Fruit fly (Drosophila melanogaster) whole organism, embryonic: ENCODE results near the gene CG15536.

ENCODE experiments used
- Atf3 ChIP-seq: fragments of 200-800 bp; sonication (Bioruptor generic); optimal IDR thresholded peaks from 3 replicates; lab custom pipeline; 2016; ENCODE audit warnings: missing biosample characterization, missing genetic modification characterization
- CG10979 ChIP-seq: fragments of 200-800 bp; sonication (Bioruptor generic); optimal IDR thresholded peaks from 2 replicates; lab custom pipeline; 2018; ENCODE audit warnings: missing biosample characterization, mild to moderate bottlenecking, missing genetic modification characterization, moderate library complexity
- CG15696 ChIP-seq: fragments of 200-800 bp; sonication (Bioruptor generic); optimal IDR thresholded peaks from 2 replicates; lab custom pipeline; 2019; ENCODE audit warnings: missing biosample characterization, mild to moderate bottlenecking, missing genetic modification characterization, moderate library complexity
- CG17829 ChIP-seq: fragments of 200-800 bp; optimal IDR thresholded peaks from 2 replicates; lab custom pipeline; 2019; ENCODE audit warnings: missing biosample characterization, mild to moderate bottlenecking, missing genetic modification characterization, moderate library complexity
- CG17912 ChIP-seq: fragments of 200-800 bp; sonication (Bioruptor generic); optimal IDR thresholded peaks from 2 replicates; lab custom pipeline; 2018; ENCODE audit warnings: missing biosample characterization, mild to moderate bottlenecking, missing genetic modification characterization
- CG18262 ChIP-seq: fragments of 200-800 bp; optimal IDR thresholded peaks from 3 replicates; lab custom pipeline; 2019; ENCODE audit warnings: missing biosample characterization, mild to moderate bottlenecking, missing genetic modification characterization, moderate library complexity
- CG18599 ChIP-seq: fragments of 200-800 bp; sonication (Bioruptor generic); optimal IDR thresholded peaks from 3 replicates; lab custom pipeline; 2017; ENCODE audit warnings: missing biosample characterization, missing genetic modification characterization, mild to moderate bottlenecking, moderate library complexity, missing genetic modification reagents
- CG18619 ChIP-seq: fragments of 200-800 bp; sonication (Bioruptor generic); optimal IDR thresholded peaks from 3 replicates; lab custom pipeline; 2017; ENCODE audit warnings: missing biosample characterization, mild to moderate bottlenecking, missing genetic modification characterization
- CG2712 ChIP-seq: fragments of 200-800 bp; optimal IDR thresholded peaks from 3 replicates; lab custom pipeline; 2019; ENCODE audit warnings: missing biosample characterization, mild to moderate bottlenecking, missing genetic modification characterization, moderate library complexity
- CG30431 ChIP-seq: fragments of 200-800 bp; sonication (Bioruptor generic); optimal IDR thresholded peaks from 2 replicates; lab custom pipeline; 2017; ENCODE audit warnings: missing biosample characterization, missing genetic modification characterization
- CG31441 ChIP-seq: fragments of 200-800 bp; sonication (Bioruptor generic); IDR thresholded peaks from 2 replicates; pipeline ENCODE4 v1.3.6; 2022; ENCODE audit warnings: missing biosample characterization, missing genetic modification characterization
- CG3407 ChIP-seq: fragments of 200-800 bp; sonication (Bioruptor generic); optimal IDR thresholded peaks from 2 replicates; lab custom pipeline; 2018; ENCODE audit warnings: missing biosample characterization, mild to moderate bottlenecking, missing genetic modification characterization
- CG6765 ChIP-seq: fragments of 200-800 bp; sonication (Bioruptor generic); optimal IDR thresholded peaks from 3 replicates; lab custom pipeline; 2017; ENCODE audit warnings: missing biosample characterization, mild to moderate bottlenecking, missing genetic modification characterization
- CG7357 ChIP-seq: fragments of 200-800 bp; sonication (Bioruptor generic); IDR thresholded peaks from 3 replicates; pipeline ENCODE4 v1.3.6; 2022; ENCODE audit warnings: missing biosample characterization, missing genetic modification characterization
- CG7839 ChIP-seq: fragments of 200-800 bp; sonication (Bioruptor generic); optimal IDR thresholded peaks from 3 replicates; lab custom pipeline; 2018; ENCODE audit warnings: missing biosample characterization, mild to moderate bottlenecking, missing genetic modification characterization, moderate library complexity
- CG8388 ChIP-seq: fragments of 200-800 bp; sonication (Bioruptor generic); optimal IDR thresholded peaks from 2 replicates; lab custom pipeline; 2019; ENCODE audit warnings: missing biosample characterization, mild to moderate bottlenecking, missing genetic modification characterization, moderate library complexity
- CG9876 ChIP-seq: fragments of 200-800 bp; sonication (Bioruptor generic); optimal IDR thresholded peaks from 2 replicates; lab custom pipeline; 2016; ENCODE audit warnings: missing biosample characterization, missing genetic modification characterization
- Ets65A ChIP-seq: fragments of 200-800 bp; sonication (Bioruptor generic); peaks from one replicate; lab custom pipeline; 2016; ENCODE audit warnings: missing biosample characterization, missing genetic modification characterization
- Hr3 ChIP-seq: fragments of 200-800 bp; sonication (Bioruptor generic); optimal IDR thresholded peaks from 3 replicates; lab custom pipeline; 2016; ENCODE audit warnings: missing biosample characterization, missing genetic modification characterization
- Lhr ChIP-seq: fragments of 200-800 bp; sonication (Bioruptor generic); optimal IDR thresholded peaks from 3 replicates; lab custom pipeline; 2017; ENCODE audit warnings: mild to moderate bottlenecking, missing biosample characterization, missing genetic modification reagents, missing genetic modification characterization
- MESR4 ChIP-seq: fragments of 200-800 bp; sonication (Bioruptor generic); optimal IDR thresholded peaks from 2 replicates; lab custom pipeline; 2018; ENCODE audit warnings: missing biosample characterization, mild to moderate bottlenecking, missing genetic modification characterization, moderate library complexity
- Meics ChIP-seq: fragments of 200-800 bp; sonication (Bioruptor generic); optimal IDR thresholded peaks from 2 replicates; lab custom pipeline; 2017; ENCODE audit warnings: missing biosample characterization, mild to moderate bottlenecking, missing genetic modification characterization
- Sox102F ChIP-seq: fragments of 200-800 bp; sonication (Bioruptor generic); optimal IDR thresholded peaks from 2 replicates; lab custom pipeline; 2018; ENCODE audit warnings: missing biosample characterization, mild to moderate bottlenecking, missing genetic modification characterization, moderate library complexity
- Stat92E ChIP-seq, 3 experiments: fragments of >200 bp in 2 of 3; fragments of 200-800 bp in 1 of 3; sonication (Bioruptor generic) in 1 of 3; optimal IDR thresholded peaks; 2 replicates each; lab custom pipeline; 2017 to 2019; ENCODE audit warnings: missing biosample characterization in 3 of 3, missing genetic modification characterization in 3 of 3, mild to moderate bottlenecking in 1 of 3, moderate library complexity in 1 of 3
- Xrp1 ChIP-seq: fragments of 200-800 bp; sonication (Bioruptor generic); IDR thresholded peaks from 2 replicates; pipeline ENCODE4 v1.3.6; 2022; ENCODE audit warnings: missing biosample characterization, missing genetic modification characterization
- amos ChIP-seq: fragments of 200-800 bp; sonication (Bioruptor generic); IDR thresholded peaks from 2 replicates; pipeline ENCODE4 v1.3.6; 2022; ENCODE audit warnings: missing biosample characterization, missing genetic modification characterization; ENCODE audit not compliant: partially characterized antibody
- ara ChIP-seq: fragments of 200-800 bp; sonication (Bioruptor generic); IDR thresholded peaks from 2 replicates; pipeline ENCODE4 v1.3.6; 2022; ENCODE audit warnings: missing biosample characterization, missing genetic modification characterization
- bigmax ChIP-seq: fragments of 200-800 bp; sonication (Bioruptor generic); optimal IDR thresholded peaks from 2 replicates; lab custom pipeline; 2018; ENCODE audit warnings: missing biosample characterization, mild to moderate bottlenecking, missing genetic modification characterization
- cg ChIP-seq: fragments of 200-800 bp; sonication (Bioruptor generic); optimal IDR thresholded peaks from 3 replicates; lab custom pipeline; 2019; ENCODE audit warnings: missing biosample characterization, mild to moderate bottlenecking, missing genetic modification characterization, moderate library complexity
- chm ChIP-seq: fragments of 200-800 bp; sonication (Bioruptor generic); IDR thresholded peaks from 2 replicates; pipeline ENCODE4 v1.3.6; 2022; ENCODE audit warnings: missing biosample characterization, missing genetic modification characterization
- corto ChIP-seq: fragments of 200-800 bp; sonication (Bioruptor generic); optimal IDR thresholded peaks from 2 replicates; lab custom pipeline; 2016; ENCODE audit warnings: missing biosample characterization, mild to moderate bottlenecking, missing genetic modification characterization, moderate library complexity
- croc ChIP-seq: fragments of 200-800 bp; sonication (Bioruptor generic); conservative IDR thresholded peaks from 3 replicates; pipeline ENCODE4 v1.3.6; 2022; ENCODE audit warnings: missing biosample characterization, missing genetic modification characterization
- dmrt99B ChIP-seq: fragments of 200-800 bp; sonication (Bioruptor generic); optimal IDR thresholded peaks from 2 replicates; lab custom pipeline; 2018; ENCODE audit warnings: missing biosample characterization, mild to moderate bottlenecking, missing genetic modification characterization, moderate library complexity
- fd96Cb ChIP-seq: fragments of 200-800 bp; sonication (Bioruptor generic); optimal IDR thresholded peaks from 2 replicates; lab custom pipeline; 2018; ENCODE audit warnings: missing biosample characterization, mild to moderate bottlenecking, missing genetic modification characterization, moderate library complexity
- gem ChIP-seq: fragments of 200-800 bp; sonication (Bioruptor generic); optimal IDR thresholded peaks from 2 replicates; lab custom pipeline; 2019; ENCODE audit warnings: missing biosample characterization, mild to moderate bottlenecking, missing genetic modification characterization, moderate library complexity
- grau ChIP-seq: fragments of 200-800 bp; optimal IDR thresholded peaks from 3 replicates; lab custom pipeline; 2019; ENCODE audit warnings: missing biosample characterization, mild to moderate bottlenecking, missing genetic modification characterization, moderate library complexity
- ind ChIP-seq: fragments of 200-800 bp; sonication (Bioruptor generic); optimal IDR thresholded peaks from 3 replicates; lab custom pipeline; 2016; ENCODE audit warnings: missing biosample characterization, missing genetic modification characterization
- inv ChIP-seq: fragments of 200-800 bp; sonication (Bioruptor generic); IDR thresholded peaks from 2 replicates; pipeline ENCODE4 v1.3.6; 2022; ENCODE audit warnings: missing biosample characterization, missing genetic modification characterization; ENCODE audit not compliant: partially characterized antibody
- lola ChIP-seq, 3 experiments: fragments of >200 bp in 2 of 3; fragments of 200-800 bp in 1 of 3; sonication (Bioruptor generic) in 1 of 3; optimal IDR thresholded peaks; 2 replicates each; lab custom pipeline; 2017 to 2019; ENCODE audit warnings: missing biosample characterization in 3 of 3, missing genetic modification characterization in 3 of 3, mild to moderate bottlenecking in 1 of 3, moderate library complexity in 1 of 3
- onecut ChIP-seq: fragments of 200-800 bp; sonication (Bioruptor generic); IDR thresholded peaks from 2 replicates; pipeline ENCODE4 v1.3.6; 2022; ENCODE audit warnings: missing biosample characterization, missing genetic modification characterization
- phol ChIP-seq: fragments of 200-800 bp; sonication (Bioruptor generic); optimal IDR thresholded peaks from 3 replicates; lab custom pipeline; 2018; ENCODE audit warnings: missing biosample characterization, mild to moderate bottlenecking, missing genetic modification characterization, moderate library complexity
- pnt ChIP-seq: fragments of 200-800 bp; sonication (Bioruptor generic); optimal IDR thresholded peaks from 3 replicates; lab custom pipeline; 2016; ENCODE audit warnings: missing biosample characterization, missing genetic modification characterization
- repo ChIP-seq: fragments of 200-800 bp; sonication (Bioruptor generic); optimal IDR thresholded peaks from 2 replicates; lab custom pipeline; 2016; ENCODE audit warnings: missing biosample characterization, missing genetic modification characterization
- row ChIP-seq: fragments of 200-800 bp; sonication (Bioruptor generic); IDR thresholded peaks from 3 replicates; pipeline ENCODE4 v1.3.6; 2022; ENCODE audit warnings: missing biosample characterization, missing genetic modification characterization
- sens ChIP-seq: fragments of 200-800 bp; sonication (Bioruptor generic); peaks from one replicate; lab custom pipeline; 2016; ENCODE audit warnings: missing biosample characterization, missing genetic modification characterization
- slbo ChIP-seq: fragments of 200-800 bp; sonication (Bioruptor generic); IDR thresholded peaks from 2 replicates; pipeline ENCODE4 v1.3.6; 2022; ENCODE audit warnings: missing biosample characterization, missing genetic modification characterization
- so ChIP-seq: fragments of 200-800 bp; sonication (Bioruptor generic); IDR thresholded peaks from 3 replicates; pipeline ENCODE4 v1.3.6; 2022; ENCODE audit warnings: missing biosample characterization, missing genetic modification characterization
- ssp ChIP-seq: fragments of 200-800 bp; sonication (Bioruptor generic); IDR thresholded peaks from 2 replicates; pipeline ENCODE4 v1.3.6; 2022; ENCODE audit warnings: missing biosample characterization, missing genetic modification characterization
- stc ChIP-seq: fragments of 200-800 bp; sonication (Bioruptor generic); IDR thresholded peaks from 2 replicates; pipeline ENCODE4 v1.3.6; 2022; ENCODE audit warnings: missing biosample characterization, missing genetic modification characterization
- tio ChIP-seq: fragments of 200-800 bp; sonication (Bioruptor generic); optimal IDR thresholded peaks from 2 replicates; lab custom pipeline; 2017; ENCODE audit warnings: missing biosample characterization, missing genetic modification characterization, inconsistent platforms
- zfh1 ChIP-seq: fragments of 200-800 bp; sonication (Bioruptor generic); IDR thresholded peaks from 3 replicates; pipeline ENCODE4 v1.3.6; 2022; ENCODE audit warnings: missing biosample characterization, missing genetic modification characterization

The CG15536 gene

dm6 chr3R:30391950-30392349 lies 33.0 kb downstream of the CG15536 start (continued):
- TF ChIP-seq amos (GFP tag; lab: Robert Waterston, UW) = no peak
- TF ChIP-seq pnt (GFP tag; lab: Kevin White, UChicago) = no peak
- TF ChIP-seq ind (GFP tag; lab: Kevin White, UChicago) = peak; percentile 5
- TF ChIP-seq slbo (GFP tag; lab: Robert Waterston, UW) = 0 out of 2 replicates have a peak, but pooled peaks have one; percentile 23
- no peak for TF ChIP-seq CG8388
- TF ChIP-seq gem (tag; lab: Kevin White, UChicago) = peak; percentile 44
- TF ChIP-seq onecut (GFP tag; lab: Robert Waterston, UW) = no peak
- no peak for TF ChIP-seq stc (GFP tag; lab: Robert Waterston, UW)
- TF ChIP-seq zfh1 (GFP tag; lab: Robert Waterston, UW) = peak; percentile 62; the same call in 2 of the 3 replicates
- TF ChIP-seq CG3407 (GFP tag; lab: Kevin White, UChicago) = no peak
- TF ChIP-seq grau (tag; lab: Kevin White, UChicago) = no peak
- TF ChIP-seq CG18599 = peak; percentile 6
- no peak for TF ChIP-seq bigmax (GFP tag; lab: Kevin White, UChicago)
- 0 out of 2 replicates have a peak, but pooled peaks have one; percentile 14 for TF ChIP-seq CG31441
- peak; percentile 15 for TF ChIP-seq Sox102F (GFP tag; lab: Kevin White, UChicago)
- TF ChIP-seq CG7839 = peak; percentile 29
- no peak for TF ChIP-seq tio
- no peak for TF ChIP-seq repo (GFP tag; lab: Kevin White, UChicago)
- TF ChIP-seq croc = no peak
- no peak for TF ChIP-seq CG30431 (GFP tag; lab: Kevin White, UChicago)
- peak; percentile 19 for TF ChIP-seq CG15696 (tag; lab: Kevin White, UChicago)
- TF ChIP-seq CG6765 (GFP tag; lab: Kevin White, UChicago) = no peak
- TF ChIP-seq Xrp1 (GFP tag; lab: Robert Waterston, UW) = peak; percentile 59
- TF ChIP-seq ara (GFP tag; lab: Robert Waterston, UW) = peak; percentile 34; the same call in 1 of the 2 replicates
- TF ChIP-seq CG18262 = peak; percentile 32
- TF ChIP-seq Hr3 = no peak
- no peak for TF ChIP-seq CG18619
- peak; percentile 30 for TF ChIP-seq phol (tag; lab: Kevin White, UChicago)
- no peak for TF ChIP-seq CG17912 (GFP tag; lab: Kevin White, UChicago)
- no peak for TF ChIP-seq inv (GFP tag; lab: Robert Waterston, UW)
- no peak for TF ChIP-seq cg (GFP tag; lab: Kevin White, UChicago)
- TF ChIP-seq Ets65A = peak; percentile 74
- TF ChIP-seq Stat92E (GFP tag; optimal IDR thresholded peaks at IDR 0.05; lab: Kevin White, UChicago) = no peak
- no peak for TF ChIP-seq MESR4 (GFP tag; lab: Kevin White, UChicago)
- TF ChIP-seq fd96Cb (tag; lab: Kevin White, UChicago) = peak; percentile 19
- TF ChIP-seq ssp (GFP tag; lab: Robert Waterston, UW) = no peak
- TF ChIP-seq corto = no peak
- no peak for TF ChIP-seq CG9876 (GFP tag; lab: Kevin White, UChicago)
- TF ChIP-seq CG10979 (tag; lab: Kevin White, UChicago) = peak; percentile 38
- peak in 1 of 3 experiments; percentile 2 for TF ChIP-seq lola (GFP tag; optimal IDR thresholded peaks at IDR 0.05; lab: Kevin White, UChicago)
- no peak for TF ChIP-seq Lhr (GFP tag; lab: Kevin White, UChicago)
- no peak for TF ChIP-seq CG7357
- peak; percentile 26; the same call in 1 of the 3 replicates for TF ChIP-seq row (GFP tag; lab: Robert Waterston, UW)
- peak; percentile 32 for TF ChIP-seq CG17829
- TF ChIP-seq CG2712 (tag; lab: Kevin White, UChicago) = peak; percentile 32
- TF ChIP-seq chm (GFP tag; lab: Robert Waterston, UW) = no peak
- TF ChIP-seq so (GFP tag; lab: Robert Waterston, UW) = no peak
- no peak for TF ChIP-seq Meics
- peak; percentile 87 for TF ChIP-seq sens
- no peak for TF ChIP-seq Atf3 (GFP tag; lab: Kevin White, UChicago)
- no peak for TF ChIP-seq dmrt99B
